Worm (Caenorhabditis elegans) whole organism, mixed stage, embryonic: ENCODE measurements around the gene C48D1.9.

ENCODE experiments used
- M03D4.4 ChIP-seq: sonication (generic microtip); optimal IDR thresholded peaks from 2 replicates; lab custom pipeline; 2017; ENCODE audit warnings: mild to moderate bottlenecking, missing genetic modification characterization, missing compliant biosample characterization
- bed-3 ChIP-seq: fragments of 200-800 bp; sonication (Bioruptor generic); optimal IDR thresholded peaks from 3 replicates; lab custom pipeline; 2018; ENCODE audit warnings: mild to moderate bottlenecking, missing genetic modification characterization, moderate library complexity, missing compliant biosample characterization
- blmp-1 ChIP-seq: fragments of 150-350 bp; optimal IDR thresholded peaks from 2 replicates; lab custom pipeline; 2014; ENCODE audit warnings: missing biosample characterization, missing genetic modification characterization
- ceh-39 ChIP-seq: fragments of 150-350 bp; optimal IDR thresholded peaks from 2 replicates; lab custom pipeline; 2014; ENCODE audit warnings: missing biosample characterization, missing genetic modification characterization
- ceh-43 ChIP-seq: fragments of 200-800 bp; sonication (Bioruptor generic); optimal IDR thresholded peaks from 2 replicates; lab custom pipeline; 2018; ENCODE audit warnings: mild to moderate bottlenecking, missing genetic modification characterization, moderate library complexity, missing compliant biosample characterization
- ceh-83 ChIP-seq: fragments of 200-800 bp; sonication (Bioruptor generic); optimal IDR thresholded peaks from 2 replicates; lab custom pipeline; 2018; ENCODE audit warnings: mild to moderate bottlenecking, missing genetic modification characterization, missing compliant biosample characterization
- ces-1 ChIP-seq: fragments of 150-350 bp; optimal IDR thresholded peaks from 2 replicates; lab custom pipeline; 2014; ENCODE audit warnings: missing biosample characterization, missing genetic modification reagents, missing genetic modification characterization
- cnd-1 ChIP-seq: fragments of 200-800 bp; sonication (Bioruptor generic); optimal IDR thresholded peaks from 2 replicates; lab custom pipeline; 2018; ENCODE audit warnings: mild to moderate bottlenecking, missing genetic modification characterization, missing compliant biosample characterization
- drap-1 ChIP-seq: fragments of 200-800 bp; sonication (Bioruptor generic); optimal IDR thresholded peaks from 3 replicates; lab custom pipeline; 2018; ENCODE audit warnings: mild to moderate bottlenecking, missing genetic modification characterization, missing compliant biosample characterization
- elt-1 ChIP-seq: sonication (generic microtip); optimal IDR thresholded peaks from 2 replicates; lab custom pipeline; 2017; ENCODE audit warnings: missing genetic modification characterization, mild to moderate bottlenecking, missing compliant biosample characterization, antibody characterized with exemption, moderate library complexity, borderline replicate concordance; ENCODE audit not compliant: insufficient read depth
- flh-1 ChIP-seq: fragments of 200-800 bp; sonication (Bioruptor generic); optimal IDR thresholded peaks from 2 replicates; lab custom pipeline; 2018; ENCODE audit warnings: mild to moderate bottlenecking, missing genetic modification characterization, moderate library complexity, missing compliant biosample characterization
- ham-2 ChIP-seq: fragments of 200-800 bp; sonication (Bioruptor generic); optimal IDR thresholded peaks from 2 replicates; lab custom pipeline; 2018; ENCODE audit warnings: mild to moderate bottlenecking, missing genetic modification characterization, missing compliant biosample characterization
- hlh-1 ChIP-seq: fragments of 150-350 bp; optimal IDR thresholded peaks from 2 replicates; lab custom pipeline; 2014; ENCODE audit warnings: missing biosample characterization, missing genetic modification reagents, missing genetic modification characterization
- lin-32 ChIP-seq: fragments of 200-800 bp; sonication (Bioruptor generic); optimal IDR thresholded peaks from 2 replicates; lab custom pipeline; 2018; ENCODE audit warnings: mild to moderate bottlenecking, missing genetic modification characterization, missing compliant biosample characterization
- lsy-2 ChIP-seq: fragments of 150-350 bp; optimal IDR thresholded peaks from 2 replicates; lab custom pipeline; 2014; ENCODE audit warnings: missing biosample characterization, missing genetic modification characterization
- mab-5 ChIP-seq: fragments of 150-350 bp; optimal IDR thresholded peaks from 2 replicates; lab custom pipeline; 2014; ENCODE audit warnings: missing biosample characterization, missing genetic modification characterization
- mep-1 ChIP-seq: fragments of 150-350 bp; optimal IDR thresholded peaks from 2 replicates; lab custom pipeline; 2017; ENCODE audit warnings: missing biosample characterization, missing genetic modification reagents, missing genetic modification characterization, inconsistent platforms
- nhr-12 ChIP-seq: fragments of 150-350 bp; optimal IDR thresholded peaks from 2 replicates; lab custom pipeline; 2014; ENCODE audit warnings: missing biosample characterization, missing genetic modification characterization
- nhr-2 ChIP-seq: fragments of 150-350 bp; optimal IDR thresholded peaks from 2 replicates; lab custom pipeline; 2014; ENCODE audit warnings: missing biosample characterization, missing genetic modification characterization
- nhr-237 ChIP-seq: fragments of 150-350 bp; optimal IDR thresholded peaks from 2 replicates; lab custom pipeline; 2014; ENCODE audit warnings: missing biosample characterization, missing genetic modification characterization
- nhr-28 ChIP-seq: fragments of 150-350 bp; optimal IDR thresholded peaks from 2 replicates; lab custom pipeline; 2014; ENCODE audit warnings: missing biosample characterization, missing genetic modification characterization
- nhr-76 ChIP-seq: sonication (generic microtip); optimal IDR thresholded peaks from 2 replicates; lab custom pipeline; 2017; ENCODE audit warnings: missing biosample characterization, missing genetic modification characterization
- pha-4 ChIP-seq: fragments of 150-350 bp; optimal IDR thresholded peaks from 2 replicates; lab custom pipeline; 2018; ENCODE audit warnings: missing biosample characterization, missing genetic modification reagents, missing genetic modification characterization
- sem-2 ChIP-seq: fragments of 200-800 bp; sonication (Bioruptor generic); optimal IDR thresholded peaks from 2 replicates; lab custom pipeline; 2018; ENCODE audit warnings: mild to moderate bottlenecking, missing genetic modification characterization, missing compliant biosample characterization
- snpc-4 ChIP-seq: fragments of 150-350 bp; optimal IDR thresholded peaks from 2 replicates; lab custom pipeline; 2014; ENCODE audit warnings: missing biosample characterization, missing genetic modification characterization
- sptf-1 ChIP-seq: sonication (generic microtip); optimal IDR thresholded peaks from 2 replicates; lab custom pipeline; 2017; ENCODE audit warnings: mild to moderate bottlenecking, missing genetic modification characterization, moderate library complexity, missing compliant biosample characterization
- tbx-8 ChIP-seq: fragments of 200-800 bp; sonication (Bioruptor generic); optimal IDR thresholded peaks from 2 replicates; lab custom pipeline; 2018; ENCODE audit warnings: mild to moderate bottlenecking, missing genetic modification characterization, moderate library complexity, missing compliant biosample characterization
- unc-120 ChIP-seq: sonication (generic microtip); optimal IDR thresholded peaks from 2 replicates; lab custom pipeline; 2017; ENCODE audit warnings: missing genetic modification characterization, missing compliant biosample characterization; ENCODE audit not compliant: poor library complexity, severe bottlenecking
- unc-39 ChIP-seq: fragments of 150-350 bp; optimal IDR thresholded peaks from 2 replicates; lab custom pipeline; 2014; ENCODE audit warnings: missing biosample characterization, missing genetic modification characterization
- unc-62 ChIP-seq: fragments of 150-350 bp; optimal IDR thresholded peaks from 2 replicates; lab custom pipeline; 2014; ENCODE audit warnings: missing biosample characterization, missing genetic modification reagents, missing genetic modification characterization

Gene C48D1.9

ce11 chrIV:13220594-13220993 is 11.1 kb upstream of the C48D1.9 start:
- peak; percentile 64 for TF ChIP-seq ces-1 (GFP tag; lab: Kevin White, UChicago)
- no peak for TF ChIP-seq unc-120 (tag; lab: Kevin White, UChicago)
- no peak for TF ChIP-seq tbx-8 (GFP tag; lab: Kevin White, UChicago)
- TF ChIP-seq unc-62 (GFP tag; lab: Kevin White, UChicago) = no peak
- TF ChIP-seq sem-2 = no peak
- TF ChIP-seq, all 35 proteins: peak for 1

ce11 chrIV:13214466-13214865 is 5.0 kb upstream of the C48D1.9 start, which contains the start of gene cho-1:
cho-1 (minus strand) TSS chrIV:13214566.
- TF ChIP-seq unc-120 (tag; lab: Kevin White, UChicago) = no peak
- TF ChIP-seq flh-1 (GFP tag; lab: Kevin White, UChicago) = no peak
- no peak for TF ChIP-seq nhr-76 (tag; lab: Kevin White, UChicago)
- no peak for TF ChIP-seq hlh-1
- TF ChIP-seq tbx-8 (GFP tag; lab: Kevin White, UChicago) = no peak
- TF ChIP-seq ceh-43 = no peak
- TF ChIP-seq lsy-2 = no peak
- TF ChIP-seq unc-39 = no peak
- TF ChIP-seq drap-1 (GFP tag; lab: Kevin White, UChicago) = no peak
- TF ChIP-seq bed-3 (GFP tag; lab: Kevin White, UChicago) = no peak
- TF ChIP-seq unc-62 (GFP tag; lab: Kevin White, UChicago) = no peak
- no peak for TF ChIP-seq ceh-39 (tag; lab: Kevin White, UChicago)
- no peak for TF ChIP-seq ceh-83 (GFP tag; lab: Kevin White, UChicago)
- no peak for TF ChIP-seq sem-2
- TF ChIP-seq blmp-1 (tag; lab: Kevin White, UChicago) = no peak
- no peak for TF ChIP-seq pha-4 (tag; lab: Kevin White, UChicago)

ce11 chrIV:13205891-13206290 is 3.6 kb downstream of the C48D1.9 start:
- TF ChIP-seq ceh-39 (tag; lab: Kevin White, UChicago) (peak; percentile 46), ceh-83 (GFP tag; lab: Kevin White, UChicago) (no peak), nhr-2 (tag; lab: Kevin White, UChicago) (no peak), elt-1 (tag; lab: Kevin White, UChicago) (peak; percentile 25), nhr-28 (tag; lab: Kevin White, UChicago) (no peak), nhr-76 (tag; lab: Kevin White, UChicago) (no peak), nhr-237 (tag; lab: Kevin White, UChicago) (no peak), lin-32 (GFP tag; lab: Kevin White, UChicago) (no peak), flh-1 (GFP tag; lab: Kevin White, UChicago) (no peak), lsy-2 (peak; percentile 12)

- TF ChIP-seq tbx-8 (GFP tag; lab: Kevin White, UChicago) (no peak), unc-120 (tag; lab: Kevin White, UChicago) (no peak), blmp-1 (tag; lab: Kevin White, UChicago) (no peak), ceh-39 (tag; lab: Kevin White, UChicago) (no peak), sem-2 (no peak), ham-2 (GFP tag; lab: Kevin White, UChicago) (no peak), pha-4 (tag; lab: Kevin White, UChicago) (no peak), snpc-4 (tag; lab: Kevin White, UChicago) (no peak), ceh-83 (GFP tag; lab: Kevin White, UChicago) (no peak), mab-5 (no peak), lsy-2 (no peak), bed-3 (GFP tag; lab: Kevin White, UChicago) (no peak), unc-39 (no peak), nhr-237 (tag; lab: Kevin White, UChicago) (no peak), nhr-2 (tag; lab: Kevin White, UChicago) (no peak), M03D4.4 (tag; lab: Kevin White, UChicago) (no peak), unc-62 (GFP tag; lab: Kevin White, UChicago) (no peak), sptf-1 (tag; lab: Kevin White, UChicago) (no peak)
These were observed 5.4 kb downstream of the C48D1.9 start, which contains the start of gene ced-3 for ce11 chrIV:13204037-13204436. ced-3 (minus strand) TSS chrIV:13204137.

- no peak for TF ChIP-seq snpc-4 (tag; lab: Kevin White, UChicago)
- TF ChIP-seq flh-1 (GFP tag; lab: Kevin White, UChicago) = no peak
- TF ChIP-seq ceh-83 (GFP tag; lab: Kevin White, UChicago) = no peak
- TF ChIP-seq ceh-39 (tag; lab: Kevin White, UChicago) = no peak
- TF ChIP-seq unc-39 = no peak
- no peak for TF ChIP-seq lsy-2
- no peak for TF ChIP-seq cnd-1 (tag; lab: Kevin White, UChicago)
- TF ChIP-seq nhr-12 (tag; lab: Kevin White, UChicago) = no peak
- no peak for TF ChIP-seq ces-1 (GFP tag; lab: Kevin White, UChicago)
- no peak for TF ChIP-seq drap-1 (GFP tag; lab: Kevin White, UChicago)
- no peak for TF ChIP-seq mep-1 (tag; lab: Kevin White, UChicago)
- no peak for TF ChIP-seq ceh-43
- no peak for TF ChIP-seq unc-62 (GFP tag; lab: Kevin White, UChicago)
- TF ChIP-seq sem-2 = no peak
These were observed 12.2 kb downstream of the C48D1.9 start, which contains the start of gene C48D1.1 for ce11 chrIV:13197282-13197681. C48D1.1 (minus strand) TSS chrIV:13197382.
